Worm (Caenorhabditis elegans) whole organism, L4 larva: ENCODE data around the gene T19D12.6.
A peak's percentile ranks its signal among the peaks of the same experiment; 100 is the strongest.

ENCODE experiments used
- F10B5.3 ChIP-seq: sonication (generic microtip); optimal IDR thresholded peaks from 2 replicates; lab custom pipeline; 2016; ENCODE audit warnings: mild to moderate bottlenecking, missing genetic modification characterization, missing compliant biosample characterization
- F26F4.8 ChIP-seq: fragments of 200-800 bp; sonication (Bioruptor generic); conservative IDR thresholded peaks from 2 replicates; pipeline ENCODE4 v1.3.6; 2022; ENCODE audit warnings: missing genetic modification characterization, missing compliant biosample characterization
- F49E8.2 ChIP-seq: sonication (generic microtip); optimal IDR thresholded peaks from 2 replicates; lab custom pipeline; 2016; ENCODE audit warnings: missing compliant biosample characterization, mild to moderate bottlenecking, missing genetic modification characterization, borderline replicate concordance
- R02D3.7 ChIP-seq: fragments of 150-350 bp; sonication (generic microtip); optimal IDR thresholded peaks from 3 replicates; lab custom pipeline; 2014; ENCODE audit warnings: missing biosample characterization, missing genetic modification characterization
- aha-1 ChIP-seq: fragments of 150-350 bp; peaks from one replicate; lab custom pipeline; 2014; ENCODE audit warnings: missing biosample characterization, missing genetic modification characterization
- ama-1 ChIP-seq: fragments of 150-350 bp; optimal IDR thresholded peaks from 2 replicates; lab custom pipeline; 2014; ENCODE audit warnings: inconsistent platforms, mixed read lengths
- arid-1 ChIP-seq: fragments of 200-800 bp; sonication (Bioruptor generic); conservative IDR thresholded peaks from 2 replicates; pipeline ENCODE4 v1.3.6; 2022; ENCODE audit warnings: missing genetic modification reagents, missing genetic modification characterization, missing compliant biosample characterization
- attf-4 ChIP-seq: sonication (generic microtip); optimal IDR thresholded peaks from 3 replicates; lab custom pipeline; 2017; ENCODE audit warnings: missing biosample characterization, missing genetic modification characterization
- ceh-32 ChIP-seq: sonication (generic microtip); optimal IDR thresholded peaks from 2 replicates; lab custom pipeline; 2016; ENCODE audit warnings: mild to moderate bottlenecking, missing genetic modification characterization, missing compliant biosample characterization; ENCODE audit not compliant: poor library complexity
- cey-2 ChIP-seq: sonication (generic microtip); optimal IDR thresholded peaks from 3 replicates; lab custom pipeline; 2017; ENCODE audit warnings: missing genetic modification characterization, mild to moderate bottlenecking, missing compliant biosample characterization, antibody characterized with exemption, borderline replicate concordance; ENCODE audit not compliant: insufficient read depth
- daf-12 ChIP-seq: fragments of 150-350 bp; optimal IDR thresholded peaks from 2 replicates; lab custom pipeline; 2014; ENCODE audit warnings: missing biosample characterization, missing genetic modification reagents, missing genetic modification characterization
- dmd-6 ChIP-seq: fragments of 200-800 bp; sonication (Bioruptor generic); IDR thresholded peaks from 2 replicates; pipeline ENCODE4 v1.3.6; 2022; ENCODE audit warnings: missing genetic modification reagents, missing genetic modification characterization, missing compliant biosample characterization
- dmd-9 ChIP-seq: fragments of 200-800 bp; sonication (Bioruptor generic); IDR thresholded peaks from 2 replicates; pipeline ENCODE4 v1.3.6; 2022; ENCODE audit warnings: missing genetic modification reagents, missing genetic modification characterization, missing compliant biosample characterization
- dve-1 ChIP-seq: sonication (generic microtip); optimal IDR thresholded peaks from 2 replicates; lab custom pipeline; 2017; ENCODE audit warnings: antibody characterized with exemption, mild to moderate bottlenecking, missing genetic modification characterization, missing compliant biosample characterization; ENCODE audit not compliant: insufficient read depth
- egl-43 ChIP-seq: fragments of 200-800 bp; sonication (Bioruptor generic); IDR thresholded peaks from 2 replicates; pipeline ENCODE4 v1.3.6; 2022; ENCODE audit warnings: missing genetic modification reagents, missing genetic modification characterization, missing compliant biosample characterization
- gei-8 ChIP-seq: fragments of 200-800 bp; sonication (Bioruptor generic); optimal IDR thresholded peaks from 2 replicates; lab custom pipeline; 2018; ENCODE audit warnings: mild to moderate bottlenecking, missing genetic modification characterization, missing compliant biosample characterization
- hif-1 ChIP-seq, 2 experiments: sonication (generic microtip); optimal IDR thresholded peaks; 2 replicates each; lab custom pipeline; 2016 to 2017; ENCODE audit warnings: missing compliant biosample characterization in 2 of 2, missing genetic modification characterization in 2 of 2, missing genetic modification reagents in 2 of 2, missing genotype in 2 of 2, mild to moderate bottlenecking in 1 of 2
- hlh-11 ChIP-seq: fragments of 200-800 bp; sonication (Bioruptor generic); optimal IDR thresholded peaks from 2 replicates; lab custom pipeline; 2018; ENCODE audit warnings: mild to moderate bottlenecking, missing genetic modification characterization, missing compliant biosample characterization
- hlh-30 ChIP-seq: sonication (generic microtip); optimal IDR thresholded peaks from 2 replicates; lab custom pipeline; 2017; ENCODE audit warnings: antibody characterized with exemption, mild to moderate bottlenecking, missing genetic modification characterization, missing compliant biosample characterization; ENCODE audit not compliant: insufficient read depth
- hmg-1.1 ChIP-seq: fragments of 200-800 bp; sonication (Bioruptor generic); IDR thresholded peaks from 2 replicates; pipeline ENCODE4 v1.3.6; 2022; ENCODE audit warnings: missing genetic modification reagents, missing genetic modification characterization, missing compliant biosample characterization
- lin-13 ChIP-seq: fragments of 150-350 bp; optimal IDR thresholded peaks from 2 replicates; lab custom pipeline; 2014; ENCODE audit warnings: missing biosample characterization, missing genetic modification reagents, missing genetic modification characterization
- lin-38 ChIP-seq: fragments of 200-800 bp; sonication (Bioruptor generic); IDR thresholded peaks from 2 replicates; pipeline ENCODE4 v1.3.6; 2022; ENCODE audit warnings: missing genetic modification reagents, missing genetic modification characterization, missing compliant biosample characterization
- lin-39 ChIP-seq: fragments of 150-350 bp; optimal IDR thresholded peaks from 2 replicates; lab custom pipeline; 2014; ENCODE audit warnings: missing biosample characterization, missing genetic modification reagents, missing genetic modification characterization
- lsy-2 ChIP-seq, 2 experiments: fragments of 150-350 bp in 1 of 2; sonication (generic microtip) in 1 of 2; optimal IDR thresholded peaks; 2 replicates each; lab custom pipeline; 2014 to 2017; ENCODE audit warnings: missing biosample characterization in 2 of 2, missing genetic modification characterization in 2 of 2
- mep-1 ChIP-seq: fragments of 150-350 bp; sonication (generic microtip); optimal IDR thresholded peaks from 3 replicates; lab custom pipeline; 2014; ENCODE audit warnings: missing biosample characterization, missing genetic modification characterization
- mes-2 ChIP-seq: sonication (generic microtip); optimal IDR thresholded peaks from 2 replicates; lab custom pipeline; 2016; ENCODE audit warnings: missing genotype, mild to moderate bottlenecking, missing genetic modification characterization, missing compliant biosample characterization; ENCODE audit not compliant: poor library complexity, severe bottlenecking
- mxl-3 ChIP-seq: fragments of 200-800 bp; sonication (Bioruptor generic); optimal IDR thresholded peaks from 2 replicates; lab custom pipeline; 2018; ENCODE audit warnings: mild to moderate bottlenecking, missing genetic modification characterization, missing compliant biosample characterization
- nhr-11 ChIP-seq: fragments of 150-350 bp; optimal IDR thresholded peaks from 2 replicates; lab custom pipeline; 2014; ENCODE audit warnings: missing biosample characterization, missing genetic modification characterization
- nhr-28 ChIP-seq: fragments of 150-350 bp; optimal IDR thresholded peaks from 2 replicates; lab custom pipeline; 2014; ENCODE audit warnings: missing biosample characterization, missing genetic modification characterization
- nhr-41 ChIP-seq: fragments of 200-800 bp; sonication (Bioruptor generic); IDR thresholded peaks from 2 replicates; pipeline ENCODE4 v1.3.6; 2022; ENCODE audit warnings: missing genetic modification reagents, missing genetic modification characterization, missing compliant biosample characterization
- nhr-6 ChIP-seq: fragments of 150-350 bp; optimal IDR thresholded peaks from 2 replicates; lab custom pipeline; 2014; ENCODE audit warnings: missing biosample characterization, missing genetic modification characterization
- rbr-2 ChIP-seq: sonication (generic microtip); optimal IDR thresholded peaks from 2 replicates; lab custom pipeline; 2016; ENCODE audit warnings: missing genotype, missing genetic modification characterization, missing compliant biosample characterization
- set-16 ChIP-seq: fragments of 200-800 bp; sonication (Bioruptor generic); IDR thresholded peaks from 2 replicates; pipeline ENCODE4 v1.3.6; 2022; ENCODE audit warnings: missing genetic modification reagents, missing genetic modification characterization, missing compliant biosample characterization
- skn-1 ChIP-seq: fragments of 150-350 bp; optimal IDR thresholded peaks from 2 replicates; lab custom pipeline; 2014; ENCODE audit warnings: missing biosample characterization, missing genetic modification characterization
- spr-1 ChIP-seq: sonication (generic microtip); optimal IDR thresholded peaks from 2 replicates; lab custom pipeline; 2016; ENCODE audit warnings: mild to moderate bottlenecking, missing genetic modification characterization, missing compliant biosample characterization
- vab-7 ChIP-seq: fragments of 200-800 bp; sonication (Bioruptor generic); IDR thresholded peaks from 2 replicates; pipeline ENCODE4 v1.3.6; 2022; ENCODE audit warnings: missing genetic modification reagents, missing genetic modification characterization, missing compliant biosample characterization

T19D12.6 gene

ce11 chrII:6609315-6609842, 33.5 kb downstream of the T19D12.6 start, which contains the start of gene epg-5 (continued):
- no peak for TF ChIP-seq F26F4.8 (GFP tag; lab: Robert Waterston, UW)
- peak; percentile 83 for TF ChIP-seq hlh-30
- peak; percentile 46 for TF ChIP-seq mes-2 (tag; lab: Kevin White, UChicago)
- TF ChIP-seq gei-8 (GFP tag; lab: Kevin White, UChicago): no peak
- TF ChIP-seq mxl-3: peak; percentile 36
- no peak for TF ChIP-seq cey-2
- TF ChIP-seq hlh-11 (tag; lab: Kevin White, UChicago): peak; percentile 43
- TF ChIP-seq arid-1: no peak
- no peak for TF ChIP-seq spr-1 (tag; lab: Kevin White, UChicago)

DNA sequence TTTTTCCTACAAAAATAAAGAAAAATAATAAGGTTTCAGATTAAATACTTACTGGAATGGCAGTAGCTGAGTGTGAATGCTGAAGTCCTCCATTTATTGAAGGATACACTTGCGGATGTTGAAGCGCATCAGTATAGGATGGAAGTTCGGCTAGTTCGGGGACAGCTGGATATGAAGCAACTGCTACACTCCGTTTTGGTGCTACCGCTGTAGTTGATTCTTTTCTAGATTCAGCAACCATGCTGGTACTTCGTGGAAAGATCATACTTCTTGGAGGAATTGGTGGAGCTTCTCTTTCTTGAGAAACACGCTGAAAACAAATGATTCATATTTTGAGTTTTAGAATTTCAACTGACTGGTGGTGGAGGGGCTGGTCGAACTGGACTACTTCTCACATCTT, 34.3 kb downstream of the T19D12.6 start:
- TF ChIP-seq attf-4 (tag; lab: Kevin White, UChicago) (no peak), aha-1 (tag; lab: Kevin White, UChicago) (peak; percentile 96)

DNA sequence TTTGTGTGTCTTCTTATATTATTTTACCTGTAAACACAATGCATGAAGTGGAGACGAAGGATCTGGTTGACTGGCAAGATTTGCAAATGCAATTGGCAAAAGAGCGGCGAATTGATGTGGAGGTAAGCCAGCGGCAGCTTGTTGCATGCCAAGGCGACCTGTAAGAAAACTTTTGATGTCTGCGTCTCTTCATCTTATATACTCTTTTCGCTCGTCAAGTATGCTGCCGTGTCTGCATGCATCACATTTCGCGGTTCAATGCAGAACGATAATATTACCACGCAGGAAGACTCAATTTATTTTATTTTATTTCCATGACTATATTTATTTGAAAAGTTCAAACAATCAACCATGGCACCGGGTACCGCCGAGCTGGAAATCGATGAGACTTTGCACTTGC, 41.9 kb downstream of the T19D12.6 start, which contains the start of gene vps-33.2:
vps-33.2 (plus strand) TSS at position 244 of the 400 bp plus-strand sequence.
- no peak for TF ChIP-seq R02D3.7 (tag; lab: Kevin White, UChicago)
- TF ChIP-seq nhr-6: peak; percentile 35
- peak; percentile 1 for TF ChIP-seq mep-1 (tag; lab: Kevin White, UChicago)
- peak; percentile 50 for TF ChIP-seq hmg-1.1
- TF ChIP-seq nhr-41 (GFP tag; lab: Robert Waterston, UW): no peak
- peak; percentile 17 for TF ChIP-seq spr-1 (tag; lab: Kevin White, UChicago)
- TF ChIP-seq daf-12: no peak
- TF ChIP-seq skn-1 (tag; lab: Kevin White, UChicago): no peak
- no peak for TF ChIP-seq F10B5.3 (tag; lab: Kevin White, UChicago)
- no peak for TF ChIP-seq hif-1 (tag; optimal IDR thresholded peaks at IDR 0.05; lab: Kevin White, UChicago)
- TF ChIP-seq dmd-6: no peak
- TF ChIP-seq ceh-32 (tag; lab: Kevin White, UChicago): no peak
- no peak for TF ChIP-seq lin-13 (GFP tag; lab: Kevin White, UChicago)
- no peak for TF ChIP-seq egl-43 (GFP tag; lab: Robert Waterston, UW)
- no peak for TF ChIP-seq vab-7 (GFP tag; lab: Robert Waterston, UW)
- peak; percentile 20 for TF ChIP-seq F49E8.2
- peak; percentile 21 for TF ChIP-seq aha-1 (tag; lab: Kevin White, UChicago)
- TF ChIP-seq nhr-28 (tag; lab: Kevin White, UChicago): no peak
- TF ChIP-seq dve-1 (tag; lab: Kevin White, UChicago): peak; percentile 19
- TF ChIP-seq nhr-11: no peak
- peak; percentile 10 for TF ChIP-seq hlh-11 (tag; lab: Kevin White, UChicago)
- TF ChIP-seq rbr-2 (tag; lab: Kevin White, UChicago): peak; percentile 14
- no peak for TF ChIP-seq cey-2
- TF ChIP-seq lsy-2 (tag; optimal IDR thresholded peaks at IDR 0.05; lab: Kevin White, UChicago): peak in 1 of 2 experiments; percentile 34
- no peak for TF ChIP-seq dmd-9 (GFP tag; lab: Robert Waterston, UW)
- TF ChIP-seq mes-2 (tag; lab: Kevin White, UChicago): peak; percentile 70

DNA sequence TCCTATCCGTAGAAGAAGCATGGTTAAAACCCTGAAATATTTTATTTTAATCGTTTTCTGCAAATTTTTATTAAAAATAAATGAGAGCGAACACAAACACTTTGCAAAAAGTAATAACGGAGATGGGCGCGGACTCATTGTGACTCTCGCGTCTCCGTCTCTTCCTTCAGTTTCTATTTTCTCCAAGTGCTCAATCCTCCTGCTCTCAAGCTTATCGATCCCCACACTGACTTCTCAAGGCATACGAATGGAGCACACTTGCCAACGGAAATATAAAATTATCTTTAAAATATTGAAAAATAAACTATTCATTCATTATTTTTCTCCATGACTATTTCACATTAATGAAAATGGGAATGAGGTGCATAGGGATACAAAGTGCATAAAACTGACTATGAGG, 44.9 kb downstream of the T19D12.6 start, which contains the start of gene dnj-8:
dnj-8 (minus strand) TSS at position 31 of the 400 bp plus-strand sequence.
- TF ChIP-seq lin-38 (GFP tag; lab: Robert Waterston, UW) (0 out of 2 replicates have a peak, but pooled peaks have one; percentile 12), set-16 (GFP tag; lab: Robert Waterston, UW) (no peak), mes-2 (tag; lab: Kevin White, UChicago) (peak; percentile 44), hlh-11 (tag; lab: Kevin White, UChicago) (no peak), ama-1 (lab: Kevin White, UChicago) (peak; percentile 52), lin-39 (no peak), mep-1 (tag; lab: Kevin White, UChicago) (peak; percentile 2)
- TF ChIP-seq, all 104 proteins: peak for 4
